Fruit fly (Drosophila melanogaster) whole organism, prepupa: ENCODE results near the gene CG9030.

Experiments
- Blimp-1 ChIP-seq: fragments of 200-800 bp; sonication (Bioruptor generic); optimal IDR thresholded peaks from 3 replicates; lab custom pipeline; 2017; ENCODE audit warnings: missing biosample characterization, missing genetic modification characterization, mild to moderate bottlenecking, moderate library complexity, missing genetic modification reagents
- CG10669 ChIP-seq: fragments of 200-800 bp; sonication (Bioruptor generic); optimal IDR thresholded peaks from 3 replicates; lab custom pipeline; 2018; ENCODE audit warnings: missing biosample characterization, mild to moderate bottlenecking, missing genetic modification characterization, moderate library complexity
- CG11294 ChIP-seq: fragments of 200-800 bp; sonication (Bioruptor generic); IDR thresholded peaks from 2 replicates; pipeline ENCODE4 v1.3.6; 2022; ENCODE audit warnings: missing biosample characterization, missing genetic modification characterization
- CG11762 ChIP-seq: fragments of 200-800 bp; sonication (Bioruptor generic); optimal IDR thresholded peaks from 3 replicates; lab custom pipeline; 2016; ENCODE audit warnings: missing biosample characterization, missing genetic modification characterization; ENCODE audit not compliant: insufficient read depth
- CG11902 ChIP-seq: fragments of 200-800 bp; sonication (Bioruptor generic); optimal IDR thresholded peaks from 3 replicates; lab custom pipeline; 2016; ENCODE audit warnings: missing biosample characterization, missing genetic modification characterization
- CG15336 ChIP-seq: fragments of 200-800 bp; sonication (Bioruptor generic); IDR thresholded peaks from 2 replicates; pipeline ENCODE4 v1.3.6; 2022; ENCODE audit warnings: missing biosample characterization, missing genetic modification characterization
- CG1621 ChIP-seq: fragments of 200-800 bp; sonication (Bioruptor generic); optimal IDR thresholded peaks from 3 replicates; lab custom pipeline; 2018; ENCODE audit warnings: missing biosample characterization, mild to moderate bottlenecking, missing genetic modification characterization
- CG3032 ChIP-seq: fragments of 200-800 bp; optimal IDR thresholded peaks from 2 replicates; lab custom pipeline; 2019; ENCODE audit warnings: missing biosample characterization, mild to moderate bottlenecking, missing genetic modification characterization, moderate library complexity
- CG32006 ChIP-seq: fragments of 200-800 bp; sonication (Bioruptor generic); optimal IDR thresholded peaks from 3 replicates; lab custom pipeline; 2017; ENCODE audit warnings: missing biosample characterization, mild to moderate bottlenecking, missing genetic modification characterization
- CG34406 ChIP-seq: fragments of 200-800 bp; sonication (Bioruptor generic); optimal IDR thresholded peaks from 3 replicates; lab custom pipeline; 2016; ENCODE audit warnings: missing biosample characterization, missing genetic modification characterization
- CG3919 ChIP-seq: fragments of 200-800 bp; sonication (Bioruptor generic); optimal IDR thresholded peaks from 3 replicates; lab custom pipeline; 2016; ENCODE audit warnings: missing biosample characterization, missing genetic modification characterization
- CG6854 ChIP-seq: fragments of 200-800 bp; sonication (Bioruptor generic); optimal IDR thresholded peaks from 2 replicates; lab custom pipeline; 2017; ENCODE audit warnings: missing biosample characterization, mild to moderate bottlenecking, missing genetic modification characterization
- CG7368 ChIP-seq: fragments of 200-800 bp; sonication (Bioruptor generic); optimal IDR thresholded peaks from 3 replicates; lab custom pipeline; 2016; ENCODE audit warnings: missing biosample characterization, missing genetic modification characterization
- CG8632 ChIP-seq: fragments of 200-800 bp; sonication (Bioruptor generic); optimal IDR thresholded peaks from 3 replicates; lab custom pipeline; 2016; ENCODE audit warnings: missing biosample characterization, missing genetic modification characterization
- CG9139 ChIP-seq: fragments of 200-800 bp; sonication (Bioruptor generic); optimal IDR thresholded peaks from 3 replicates; lab custom pipeline; 2017; ENCODE audit warnings: missing biosample characterization, mild to moderate bottlenecking, missing genetic modification characterization
- Eip78C ChIP-seq: fragments of 200-800 bp; sonication (Bioruptor generic); peaks from one replicate; lab custom pipeline; 2016; ENCODE audit warnings: missing biosample characterization, missing genetic modification characterization
- Eip93F ChIP-seq: fragments of 200-800 bp; sonication (Bioruptor generic); optimal IDR thresholded peaks from 2 replicates; lab custom pipeline; 2016; ENCODE audit warnings: missing biosample characterization, mild to moderate bottlenecking, missing genetic modification characterization
- Ets21C ChIP-seq: fragments of 200-800 bp; sonication (Bioruptor generic); optimal IDR thresholded peaks from 3 replicates; lab custom pipeline; 2016; ENCODE audit warnings: missing biosample characterization, missing genetic modification characterization
- Ets96B ChIP-seq: fragments of 200-800 bp; optimal IDR thresholded peaks from 2 replicates; lab custom pipeline; 2019; ENCODE audit warnings: missing biosample characterization, mild to moderate bottlenecking, missing genetic modification characterization, moderate library complexity
- Gug ChIP-seq: fragments of 200-800 bp; sonication (Bioruptor generic); IDR thresholded peaks from 2 replicates; pipeline ENCODE4 v1.3.6; 2022; ENCODE audit warnings: missing biosample characterization, missing genetic modification characterization
- Hr38 ChIP-seq: sonication (Bioruptor generic); optimal IDR thresholded peaks from 2 replicates; lab custom pipeline; 2016; ENCODE audit warnings: missing biosample characterization, missing genetic modification characterization
- Hr39 ChIP-seq: fragments of 200-800 bp; sonication (Bioruptor generic); optimal IDR thresholded peaks from 2 replicates; lab custom pipeline; 2016; ENCODE audit warnings: missing biosample characterization, missing genetic modification characterization
- Hr4 ChIP-seq: fragments of 200-800 bp; sonication (Bioruptor generic); optimal IDR thresholded peaks from 3 replicates; lab custom pipeline; 2016; ENCODE audit warnings: missing biosample characterization, missing genetic modification characterization
- Met ChIP-seq: fragments of 200-800 bp; sonication (Bioruptor generic); optimal IDR thresholded peaks from 3 replicates; lab custom pipeline; 2016; ENCODE audit warnings: missing biosample characterization, missing genetic modification characterization
- OdsH ChIP-seq: fragments of 200-800 bp; sonication (Bioruptor generic); optimal IDR thresholded peaks from 3 replicates; lab custom pipeline; 2016; ENCODE audit warnings: missing biosample characterization, missing genetic modification characterization
- Smox ChIP-seq: fragments of 200-800 bp; sonication (Bioruptor generic); optimal IDR thresholded peaks from 3 replicates; lab custom pipeline; 2016; ENCODE audit warnings: missing biosample characterization, missing genetic modification characterization
- Sox102F ChIP-seq: fragments of 200-800 bp; sonication (Bioruptor generic); optimal IDR thresholded peaks from 2 replicates; lab custom pipeline; 2016; ENCODE audit warnings: missing biosample characterization, mild to moderate bottlenecking, missing genetic modification characterization
- Sox15 ChIP-seq: fragments of 200-800 bp; sonication (Bioruptor generic); optimal IDR thresholded peaks from 3 replicates; lab custom pipeline; 2016; ENCODE audit warnings: missing biosample characterization, missing genetic modification characterization
- cyc ChIP-seq: fragments of 200-800 bp; sonication (Bioruptor generic); optimal IDR thresholded peaks from 3 replicates; lab custom pipeline; 2016; ENCODE audit warnings: missing biosample characterization, missing genetic modification characterization
- dac ChIP-seq: fragments of 200-800 bp; sonication (Bioruptor generic); optimal IDR thresholded peaks from 2 replicates; lab custom pipeline; 2017; ENCODE audit warnings: missing biosample characterization, mild to moderate bottlenecking, missing genetic modification characterization
- esn ChIP-seq: fragments of 200-800 bp; sonication (Bioruptor generic); optimal IDR thresholded peaks from 2 replicates; lab custom pipeline; 2016; ENCODE audit warnings: missing biosample characterization, mild to moderate bottlenecking, missing genetic modification characterization, moderate library complexity
- fd59A ChIP-seq: fragments of 200-800 bp; sonication (Bioruptor generic); optimal IDR thresholded peaks from 2 replicates; lab custom pipeline; 2017; ENCODE audit warnings: missing biosample characterization, mild to moderate bottlenecking, missing genetic modification characterization, missing genetic modification reagents
- fkh ChIP-seq: fragments of 200-800 bp; sonication (Bioruptor generic); optimal IDR thresholded peaks from 3 replicates; lab custom pipeline; 2017; ENCODE audit warnings: missing biosample characterization, mild to moderate bottlenecking, missing genetic modification characterization, moderate library complexity
- net ChIP-seq: fragments of 200-800 bp; sonication (Bioruptor generic); optimal IDR thresholded peaks from 3 replicates; lab custom pipeline; 2016; ENCODE audit warnings: missing biosample characterization, missing genetic modification characterization
- salr ChIP-seq, 2 experiments: fragments of 200-800 bp; sonication (Bioruptor generic); optimal IDR thresholded peaks; 3 replicates each; lab custom pipeline; 2016 to 2018; ENCODE audit warnings: missing biosample characterization in 2 of 2, missing genetic modification characterization in 2 of 2, mild to moderate bottlenecking in 1 of 2
- ss ChIP-seq, 2 experiments: fragments of 200-800 bp; sonication (Bioruptor generic); optimal IDR thresholded peaks; 2 replicates in 1 of 2; 3 replicates in 1 of 2; lab custom pipeline; 2017 to 2018; ENCODE audit warnings: mild to moderate bottlenecking in 2 of 2, missing biosample characterization in 2 of 2, missing genetic modification characterization in 2 of 2, moderate library complexity in 1 of 2
- svp ChIP-seq: fragments of 200-800 bp; sonication (Bioruptor generic); peaks from one replicate; lab custom pipeline; 2016; ENCODE audit warnings: missing biosample characterization, missing genetic modification characterization
- topi ChIP-seq: fragments of 200-800 bp; sonication (Bioruptor generic); optimal IDR thresholded peaks from 3 replicates; lab custom pipeline; 2016; ENCODE audit warnings: missing biosample characterization, missing genetic modification characterization
- vri ChIP-seq: fragments of 200-800 bp; sonication (Bioruptor generic); optimal IDR thresholded peaks from 3 replicates; lab custom pipeline; 2016; ENCODE audit warnings: missing biosample characterization, mild to moderate bottlenecking, missing genetic modification characterization

CG9030 gene

DNA sequence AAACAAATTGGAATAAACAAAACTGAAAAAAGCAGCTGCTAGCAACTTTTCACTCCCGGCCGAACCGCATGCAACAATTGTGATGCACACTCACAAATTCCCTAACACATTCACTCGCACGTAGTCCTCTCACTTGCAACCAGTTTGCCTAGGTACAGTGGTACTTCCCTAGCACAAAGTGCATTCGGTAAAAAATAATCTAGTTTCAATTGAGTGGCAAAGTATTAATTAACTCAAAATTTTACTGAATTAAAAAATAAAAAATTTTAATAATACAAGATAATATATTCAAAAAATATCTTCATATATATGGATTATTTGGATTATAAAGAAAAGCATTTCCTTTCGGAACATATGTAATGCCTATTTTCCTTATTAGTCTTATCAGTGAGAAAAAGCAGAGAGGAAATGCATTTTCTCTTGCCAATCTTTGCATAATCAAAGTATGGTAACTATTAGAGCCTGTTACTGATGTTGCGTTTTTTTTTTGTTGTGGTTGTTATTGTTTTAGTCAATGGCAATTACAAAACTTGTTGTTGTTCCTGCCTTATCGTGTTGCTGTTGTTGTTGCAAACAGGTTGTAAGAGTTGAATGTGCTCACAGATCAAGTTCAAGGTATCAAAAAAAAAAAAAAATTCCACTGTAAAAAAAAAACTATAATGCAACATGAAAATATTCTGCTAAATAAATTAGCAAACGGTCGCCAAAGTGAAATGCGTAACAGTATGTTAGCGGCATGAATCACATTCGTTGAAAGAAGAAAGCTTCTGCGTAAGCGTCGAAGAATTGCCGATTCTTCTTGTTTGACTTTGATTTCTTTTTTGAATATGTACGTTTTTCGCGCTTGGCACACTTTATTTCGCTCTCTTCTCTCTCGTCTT, 32.3 kb downstream of the CG9030 start (continued):
- TF ChIP-seq CG8632 (GFP tag; lab: Kevin White, UChicago) (no peak), CG11294 (GFP tag; lab: Robert Waterston, UW) (no peak), Ets21C (GFP tag; lab: Kevin White, UChicago) (no peak), topi (peak; percentile 43), Blimp-1 (GFP tag; lab: Kevin White, UChicago) (no peak), CG3919 (GFP tag; lab: Kevin White, UChicago) (peak; percentile 10), Hr38 (no peak), CG11762 (GFP tag; lab: Kevin White, UChicago) (no peak), CG7368 (GFP tag; lab: Kevin White, UChicago) (no peak), Hr4 (peak; percentile 42)

DNA sequence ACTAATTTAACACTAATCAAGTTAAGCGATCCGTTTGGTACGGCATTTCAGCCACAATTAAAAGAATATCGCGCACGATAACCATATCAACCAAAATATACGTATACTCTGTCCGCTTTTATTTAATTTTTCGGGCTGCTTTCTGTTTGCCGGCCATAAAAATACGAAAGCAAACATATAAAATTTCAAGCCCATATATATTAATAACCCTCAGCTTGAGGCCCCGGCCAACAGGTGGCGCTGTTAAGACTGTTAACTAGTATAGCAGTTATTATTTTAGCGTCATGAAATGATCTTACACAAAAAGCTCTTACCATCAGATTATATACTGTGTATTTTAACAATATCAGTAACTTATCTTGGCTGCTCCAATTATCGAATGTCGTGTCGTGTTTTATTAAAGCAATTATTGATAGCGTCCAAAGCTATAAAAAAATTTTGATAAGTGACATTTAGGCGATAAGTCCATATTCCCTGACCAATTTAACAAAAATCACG, 36.1 kb downstream of the CG9030 start, which contains the start of gene Eo:
Gene Eo (minus strand): TSS at position 51 of the 498 bp plus-strand sequence.
- TF ChIP-seq vri (GFP tag; lab: Kevin White, UChicago) (peak; percentile 52), Eip78C (GFP tag; lab: Kevin White, UChicago) (peak; percentile 20), CG11902 (no peak), fkh (peak; percentile 57)

DNA sequence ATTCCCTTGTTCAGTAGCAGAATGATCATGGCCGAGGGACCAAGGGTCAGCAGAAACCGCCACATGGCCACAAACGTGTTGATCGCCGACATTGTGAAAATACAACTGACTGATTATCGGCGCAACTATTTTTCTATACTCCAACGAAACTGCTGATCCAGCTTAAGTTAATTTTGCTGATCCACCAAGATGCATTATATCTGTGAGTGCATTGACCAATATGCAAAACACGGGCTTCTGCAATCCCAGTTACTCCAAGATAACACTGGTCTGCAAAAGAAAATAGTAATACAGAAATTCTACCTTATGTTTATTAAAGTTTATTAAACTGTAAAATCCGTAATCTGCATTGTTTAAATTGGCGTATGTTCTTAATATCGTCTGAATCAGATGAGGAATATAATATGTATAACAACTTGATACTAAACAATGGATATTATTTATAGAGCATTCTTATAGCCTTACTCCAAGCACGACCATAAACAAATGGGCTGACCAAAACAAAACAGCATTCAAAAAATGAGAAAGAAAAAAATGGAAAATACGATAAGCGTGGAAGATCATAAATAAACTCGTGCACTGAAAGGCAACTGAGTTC, 41.1 kb downstream of the CG9030 start, which contains the start of gene CG12398:
Gene CG12398 (minus strand): TSS at position 107 of the 598 bp plus-strand sequence.
- TF ChIP-seq Met (GFP tag; lab: Kevin White, UChicago) (no peak), Eip93F (no peak), CG3919 (GFP tag; lab: Kevin White, UChicago) (no peak), dac (GFP tag; lab: Kevin White, UChicago) (no peak), Hr39 (GFP tag; lab: Kevin White, UChicago) (no peak), Hr38 (no peak), CG8632 (GFP tag; lab: Kevin White, UChicago) (no peak), svp (GFP tag; lab: Kevin White, UChicago) (no peak), Blimp-1 (GFP tag; lab: Kevin White, UChicago) (no peak), CG3032 (tag; lab: Kevin White, UChicago) (no peak), OdsH (no peak), CG9139 (GFP tag; lab: Kevin White, UChicago) (no peak), Sox15 (GFP tag; lab: Kevin White, UChicago) (no peak), cyc (GFP tag; lab: Kevin White, UChicago) (no peak), CG10669 (GFP tag; lab: Kevin White, UChicago) (no peak), CG1621 (tag; lab: Kevin White, UChicago) (no peak), CG7368 (GFP tag; lab: Kevin White, UChicago) (no peak), topi (no peak), Hr4 (no peak), fkh (no peak)

DNA sequence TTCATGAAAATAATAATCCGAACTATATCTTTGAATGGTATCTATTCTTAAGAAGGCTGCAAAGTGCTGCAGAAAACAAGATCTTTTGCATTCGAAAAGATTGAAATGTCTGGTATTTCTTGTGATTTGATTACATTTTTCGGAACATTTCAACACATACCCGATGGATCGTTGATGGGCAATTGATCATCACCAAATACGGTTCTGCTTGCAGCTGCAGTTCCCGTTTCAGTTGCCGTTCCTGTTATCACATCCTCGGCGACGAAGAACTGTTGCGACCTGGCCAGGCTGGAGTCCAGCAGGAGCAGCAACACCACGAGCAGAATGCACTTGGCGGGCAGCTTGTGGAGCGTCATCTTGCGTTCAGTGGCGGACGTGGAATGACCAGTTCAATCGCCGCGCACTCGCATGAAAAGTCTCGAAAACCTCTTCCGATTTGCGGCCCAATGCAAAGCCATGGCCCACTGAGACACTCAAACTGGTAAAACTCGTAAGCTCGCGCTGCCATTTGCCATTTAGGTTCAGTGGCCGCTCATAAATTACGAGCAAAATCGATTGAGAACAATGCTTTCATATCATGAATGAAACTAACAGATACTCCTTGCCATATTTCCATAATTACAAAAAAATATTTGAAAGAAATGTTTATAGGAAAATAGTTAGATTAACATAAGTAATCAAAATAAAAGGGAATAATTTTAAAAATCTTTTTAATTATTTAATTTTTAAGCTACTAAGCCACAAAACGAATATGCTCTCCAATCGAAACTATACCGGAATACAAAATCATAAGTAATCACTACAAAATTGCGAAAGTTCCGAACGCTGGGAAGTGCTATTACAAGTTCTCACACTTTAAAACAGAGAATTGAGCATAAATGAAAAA, 44.2 kb downstream of the CG9030 start, which contains the start of gene CG14406:
Gene CG14406 (minus strand): TSS at position 382 of the 886 bp plus-strand sequence.
- TF ChIP-seq Met (GFP tag; lab: Kevin White, UChicago) (peak; percentile 34), Eip78C (GFP tag; lab: Kevin White, UChicago) (peak; percentile 58), CG8632 (GFP tag; lab: Kevin White, UChicago) (peak; percentile 9), esn (peak; percentile 13), Sox102F (GFP tag; lab: Kevin White, UChicago) (peak; percentile 4), CG15336 (GFP tag; lab: Robert Waterston, UW) (peak; percentile 69), ss (GFP tag; optimal IDR thresholded peaks at IDR 0.05; lab: Kevin White, UChicago) (no peak), net (GFP tag; lab: Kevin White, UChicago) (no peak), fd59A (GFP tag; lab: Kevin White, UChicago) (no peak), CG6854 (GFP tag; lab: Kevin White, UChicago) (no peak), Smox (peak; percentile 28), CG34406 (GFP tag; lab: Kevin White, UChicago) (peak; percentile 6), svp (GFP tag; lab: Kevin White, UChicago) (peak; percentile 69), CG11762 (GFP tag; lab: Kevin White, UChicago) (no peak), Hr4 (no peak), Hr38 (no peak), salr (GFP tag; optimal IDR thresholded peaks at IDR 0.05; lab: Kevin White, UChicago) (peak in 1 of 2 experiments; percentile 27), CG10669 (GFP tag; lab: Kevin White, UChicago) (peak; percentile 28), CG32006 (peak; percentile 4), CG1621 (tag; lab: Kevin White, UChicago) (no peak), Ets96B (tag; lab: Kevin White, UChicago) (peak; percentile 5), Gug (GFP tag; lab: Robert Waterston, UW) (0 out of 2 replicates have a peak, but pooled peaks have one; percentile 10)
